Worm (Caenorhabditis elegans) whole organism, L2 larva: ENCODE data around the gene mltn-5.

Source experiments
- R02D3.7 ChIP-seq: fragments of 150-350 bp; optimal IDR thresholded peaks from 2 replicates; lab custom pipeline; 2014; ENCODE audit warnings: missing biosample characterization, missing genetic modification characterization
- ZK546.5 ChIP-seq: sonication (generic microtip); optimal IDR thresholded peaks from 2 replicates; lab custom pipeline; 2017; ENCODE audit warnings: missing biosample characterization, missing genetic modification characterization
- ceh-16 ChIP-seq: fragments of 150-350 bp; optimal IDR thresholded peaks from 2 replicates; lab custom pipeline; 2014; ENCODE audit warnings: missing biosample characterization, missing genetic modification characterization
- sem-4 ChIP-seq: fragments of 150-350 bp; optimal IDR thresholded peaks from 2 replicates; lab custom pipeline; 2014; ENCODE audit warnings: missing biosample characterization, missing genetic modification reagents, missing genetic modification characterization
- ztf-11 ChIP-seq: sonication (generic microtip); optimal IDR thresholded peaks from 2 replicates; lab custom pipeline; 2017; ENCODE audit warnings: missing biosample characterization, missing genetic modification characterization

- no peak for TF ChIP-seq ztf-11 (tag; lab: Kevin White, UChicago)
- no peak for TF ChIP-seq ceh-16 (tag; lab: Kevin White, UChicago)
- TF ChIP-seq ZK546.5, result no peak
- TF ChIP-seq sem-4 (tag; lab: Kevin White, UChicago), result no peak
- no peak for TF ChIP-seq R02D3.7 (tag; lab: Kevin White, UChicago)
Observed at ce11 chrII:13877994-13878393, 47.0 kb upstream of the mltn-5 start.
